Worm (Caenorhabditis elegans): Measurements from ENCODE around the gene dnj-14.

The dnj-14 gene

ce11 chrX:4759718-4760117 lies 48.2 kb upstream of the dnj-14 start:
- TF ChIP-seq ceh-31 (tag; optimal IDR thresholded peaks at IDR 0.05) (peak; percentile 48), elt-4 (tag; optimal IDR thresholded peaks at IDR 0.05) (no peak), ref-2 (tag; optimal IDR thresholded peaks at IDR 0.05) (peak; percentile 15)

DNA sequence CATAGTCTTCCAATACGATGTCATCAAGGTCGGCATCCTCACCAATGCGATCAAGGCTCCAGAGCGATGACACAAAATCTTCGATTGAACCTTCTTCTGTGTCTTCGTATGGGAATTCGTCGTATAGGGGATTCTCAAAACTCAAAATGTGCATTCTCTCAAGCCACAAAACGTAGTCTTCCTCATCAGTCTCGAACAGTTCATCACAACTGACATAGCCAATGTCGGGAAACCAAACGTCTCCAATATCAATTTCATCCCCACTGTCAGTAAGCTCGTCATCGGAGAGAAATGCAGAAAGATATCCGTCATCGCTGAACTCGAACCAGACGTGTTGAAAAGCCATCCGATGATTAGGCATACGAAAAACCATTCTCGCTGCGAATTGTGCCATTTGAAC lies 43.2 kb upstream of the dnj-14 start, which contains the start of gene C39E6.2:
C39E6.2 (minus strand) TSS at position 394 of the 400 bp plus-strand sequence.
- TF ChIP-seq sox-2 (GFP tag; IDR thresholded peaks at IDR 0.05), result no peak
- TF ChIP-seq pros-1 (tag; optimal IDR thresholded peaks at IDR 0.05), result no peak
- TF ChIP-seq odd-2 (tag; optimal IDR thresholded peaks at IDR 0.05), result no peak
- TF ChIP-seq gmeb-2 (tag; optimal IDR thresholded peaks at IDR 0.05), result no peak
- TF ChIP-seq unc-3 (GFP tag; conservative IDR thresholded peaks at IDR 0.05), result no peak
- no peak for TF ChIP-seq unc-3 (tag; optimal IDR thresholded peaks at IDR 0.05)
- TF ChIP-seq lin-11 (tag; optimal IDR thresholded peaks at IDR 0.05), result no peak
- no peak for TF ChIP-seq fkh-10 (GFP tag; optimal IDR thresholded peaks at IDR 0.05)
- no peak for TF ChIP-seq F13H6.1 (tag; optimal IDR thresholded peaks at IDR 0.05)
- no peak for TF ChIP-seq hlh-15 (tag; optimal IDR thresholded peaks at IDR 0.05)

- TF ChIP-seq rnt-1 (tag; optimal IDR thresholded peaks at IDR 0.05) (no peak), elt-2 (tag; optimal IDR thresholded peaks at IDR 0.05) (peak; percentile 65)
Measured at ce11 chrX:4749080-4749479, 37.5 kb upstream of the dnj-14 start, which contains the start of gene lon-2. TSS of gene lon-2 (minus strand) at chrX:4749083.

ce11 chrX:4744037-4744436 lies 32.5 kb upstream of the dnj-14 start:
- TF ChIP-seq ceh-31 (tag; optimal IDR thresholded peaks at IDR 0.05) (peak; percentile 19), C08G9.2 (tag; optimal IDR thresholded peaks at IDR 0.05) (no peak), K09A11.1 (tag; optimal IDR thresholded peaks at IDR 0.05; ENCODE audit: insufficient read depth) (no peak)

ce11 chrX:4742285-4742684 lies 30.7 kb upstream of the dnj-14 start:
- no peak for TF ChIP-seq pax-1 (tag; optimal IDR thresholded peaks at IDR 0.05)
- no peak for TF ChIP-seq unc-3 (GFP tag; conservative IDR thresholded peaks at IDR 0.05)
- no peak for TF ChIP-seq unc-3 (tag; optimal IDR thresholded peaks at IDR 0.05)
- peak; percentile 18 for TF ChIP-seq unc-55 (GFP tag; optimal IDR thresholded peaks at IDR 0.05)
- TF ChIP-seq gmeb-2 (tag; optimal IDR thresholded peaks at IDR 0.05), result no peak
- TF ChIP-seq ceh-34 (tag; optimal IDR thresholded peaks at IDR 0.05), result no peak
- no peak for TF ChIP-seq eyg-1 (tag; optimal IDR thresholded peaks at IDR 0.05)
- TF ChIP-seq fkh-6 (tag; optimal IDR thresholded peaks at IDR 0.05), result no peak
- no peak for TF ChIP-seq ttx-3 (tag; optimal IDR thresholded peaks at IDR 0.05)

ce11 chrX:4740630-4741029 lies 29.1 kb upstream of the dnj-14 start:
- no peak for TF ChIP-seq sox-4 (tag; optimal IDR thresholded peaks at IDR 0.05)
- no peak for TF ChIP-seq ama-1 (optimal IDR thresholded peaks at IDR 0.05)
- TF ChIP-seq odd-2 (tag; optimal IDR thresholded peaks at IDR 0.05), result no peak
- TF ChIP-seq fax-1 (tag; optimal IDR thresholded peaks at IDR 0.05), result no peak
- TF ChIP-seq ceh-48 (tag; optimal IDR thresholded peaks at IDR 0.05), result no peak
- TF ChIP-seq elt-4 (tag; optimal IDR thresholded peaks at IDR 0.05), result no peak

DNA sequence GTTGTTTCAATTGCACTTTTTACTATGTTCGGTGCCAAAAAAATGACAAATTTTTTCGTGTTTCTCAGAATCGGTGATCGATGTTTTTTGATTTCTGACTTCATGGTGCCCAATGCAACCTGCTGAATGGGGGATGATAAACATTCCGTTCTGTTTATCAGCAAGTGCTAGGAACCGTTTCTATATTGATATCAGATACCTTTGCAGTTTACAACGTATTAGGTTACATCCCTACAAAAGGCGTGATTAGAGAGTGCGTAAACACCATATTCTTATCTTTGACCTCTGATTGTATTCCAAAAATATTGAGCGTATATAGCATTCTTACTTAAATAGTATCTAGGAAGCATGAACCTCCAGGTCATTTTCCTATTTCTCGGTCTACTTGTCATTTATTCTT lies 21.2 kb upstream of the dnj-14 start, which contains the start of gene aman-1:
aman-1 (plus strand) TSS at position 344 of the 400 bp plus-strand sequence.
- TF ChIP-seq nhr-11 (tag; optimal IDR thresholded peaks at IDR 0.05), result no peak
- TF ChIP-seq elt-2 (tag; optimal IDR thresholded peaks at IDR 0.05), result peak; percentile 94
- no peak for TF ChIP-seq sox-4 (tag; optimal IDR thresholded peaks at IDR 0.05)

- TF ChIP-seq sdc-2 (tag; optimal IDR thresholded peaks at IDR 0.05), result no peak
- no peak for TF ChIP-seq ref-2 (tag; optimal IDR thresholded peaks at IDR 0.05)
- no peak for TF ChIP-seq unc-55 (GFP tag; optimal IDR thresholded peaks at IDR 0.05)
- no peak for TF ChIP-seq zip-5 (tag; optimal IDR thresholded peaks at IDR 0.05)
- TF ChIP-seq ttx-3 (tag; optimal IDR thresholded peaks at IDR 0.05), result no peak
- no peak for TF ChIP-seq ceh-31 (tag; optimal IDR thresholded peaks at IDR 0.05)
- no peak for TF ChIP-seq gmeb-2 (tag; optimal IDR thresholded peaks at IDR 0.05)
- no peak for TF ChIP-seq pqm-1 (tag; optimal IDR thresholded peaks at IDR 0.05)
- TF ChIP-seq syd-9 (tag; optimal IDR thresholded peaks at IDR 0.05), result no peak
Measured at ce11 chrX:4727388-4727787, 15.8 kb upstream of the dnj-14 start, which contains the start of gene acc-3. TSS of gene acc-3 (minus strand) at chrX:4727488.
